Worm (Caenorhabditis elegans) whole organism, L1 larva: ENCODE results near the gene cest-32.

Experiments used
- ama-1 ChIP-seq: fragments of 150-350 bp; optimal IDR thresholded peaks from 2 replicates; lab custom pipeline; 2014
- ets-5 ChIP-seq: fragments of 200-800 bp; sonication (Bioruptor generic); IDR thresholded peaks from 2 replicates; pipeline ENCODE4 v1.3.6; 2022; ENCODE audit warnings: missing genetic modification characterization, missing compliant biosample characterization
- nhr-90 ChIP-seq: sonication (generic microtip); optimal IDR thresholded peaks from 2 replicates; lab custom pipeline; 2016; ENCODE audit warnings: mild to moderate bottlenecking, missing genetic modification characterization, missing compliant biosample characterization; ENCODE audit not compliant: poor library complexity
- skn-1 ChIP-seq: fragments of 150-350 bp; optimal IDR thresholded peaks from 2 replicates; lab custom pipeline; 2014; ENCODE audit warnings: missing biosample characterization, missing genetic modification characterization
- sup-37 ChIP-seq: fragments of 200-800 bp; sonication (Bioruptor generic); optimal IDR thresholded peaks from 2 replicates; lab custom pipeline; 2018; ENCODE audit warnings: mild to moderate bottlenecking, missing genetic modification characterization, missing compliant biosample characterization
- unc-62 ChIP-seq: fragments of 150-350 bp; optimal IDR thresholded peaks from 2 replicates; lab custom pipeline; 2014; ENCODE audit warnings: missing biosample characterization, missing genetic modification reagents, missing genetic modification characterization

ce11 chrV:5243036-5243435 is 9.3 kb upstream of the cest-32 start, which contains the start of gene cest-35.1:
- no peak for TF ChIP-seq sup-37
- TF ChIP-seq ama-1: no peak
- no peak for TF ChIP-seq skn-1
- TF ChIP-seq unc-62 (GFP tag; lab: Kevin White, UChicago): no peak
- TF ChIP-seq ets-5: no peak
- TF ChIP-seq nhr-90 (tag; lab: Kevin White, UChicago): no peak
